Fruit fly (Drosophila melanogaster): Measurements from ENCODE around the gene CG5937.

DNA sequence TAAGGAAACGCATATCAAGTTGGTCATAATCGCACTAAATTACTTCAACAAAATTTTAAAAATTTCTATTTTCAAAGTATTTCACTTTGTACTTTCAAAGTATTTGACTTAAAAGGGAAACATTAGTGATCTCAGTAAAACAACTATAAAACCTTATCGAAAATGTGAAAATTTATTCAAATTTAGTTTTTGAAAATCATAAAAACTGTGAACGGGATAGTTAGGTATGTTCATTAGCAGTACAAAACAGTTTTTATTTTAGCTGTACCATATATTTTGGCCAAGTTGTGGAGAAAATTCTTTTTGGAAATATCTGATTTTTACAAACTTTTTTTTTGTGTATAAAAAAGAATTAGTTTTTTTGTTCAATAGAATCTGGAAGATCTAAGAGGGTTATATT, 26.5 kb downstream of the CG5937 start, which contains the start of gene CG43115:
- no peak for TF ChIP-seq Dfd (GFP tag; optimal IDR thresholded peaks at IDR 0.05)
- no peak for TF ChIP-seq dmrt93B (GFP tag; optimal IDR thresholded peaks at IDR 0.05)
- TF ChIP-seq h (GFP tag; optimal IDR thresholded peaks at IDR 0.05), result no peak
- TF ChIP-seq woc (GFP tag; optimal IDR thresholded peaks at IDR 0.05), result no peak
- TF ChIP-seq Mio (GFP tag; optimal IDR thresholded peaks at IDR 0.05), result no peak
- TF ChIP-seq CrebA (GFP tag; optimal IDR thresholded peaks at IDR 0.05; ENCODE audit: borderline replicate concordance), result no peak
- TF ChIP-seq CG32264 (GFP tag; optimal IDR thresholded peaks at IDR 0.05), result no peak
